Fruit fly (Drosophila melanogaster) whole organism, adult: ENCODE data around the gene ouib.

Experiments used
- CG14711 ChIP-seq: fragments of 200-800 bp; sonication (Bioruptor generic); optimal IDR thresholded peaks from 2 replicates; lab custom pipeline; 2018; ENCODE audit warnings: missing biosample characterization, mild to moderate bottlenecking, missing genetic modification characterization, moderate library complexity
- CG33017 ChIP-seq: fragments of 200-800 bp; sonication (Bioruptor generic); optimal IDR thresholded peaks from 2 replicates; lab custom pipeline; 2018; ENCODE audit warnings: missing biosample characterization, mild to moderate bottlenecking, missing genetic modification characterization, moderate library complexity
- CG5204 ChIP-seq: fragments of 200-800 bp; sonication (Bioruptor generic); optimal IDR thresholded peaks from 2 replicates; lab custom pipeline; 2016; ENCODE audit warnings: missing biosample characterization, missing genetic modification characterization
- CG7045 ChIP-seq: fragments of 200-800 bp; sonication (Bioruptor generic); optimal IDR thresholded peaks from 2 replicates; lab custom pipeline; 2017; ENCODE audit warnings: missing biosample characterization, mild to moderate bottlenecking, missing genetic modification characterization
- CG7101 ChIP-seq: fragments of 200-800 bp; sonication (Bioruptor generic); optimal IDR thresholded peaks from 2 replicates; lab custom pipeline; 2018; ENCODE audit warnings: missing biosample characterization, mild to moderate bottlenecking, missing genetic modification characterization, moderate library complexity
- Clk ChIP-seq: fragments of 200-800 bp; sonication (Bioruptor generic); optimal IDR thresholded peaks from 2 replicates; lab custom pipeline; 2017; ENCODE audit warnings: missing biosample characterization, missing genetic modification characterization
- Crg-1 ChIP-seq: fragments of 200-800 bp; sonication (Bioruptor generic); optimal IDR thresholded peaks from 2 replicates; lab custom pipeline; 2016; ENCODE audit warnings: missing biosample characterization, missing genetic modification characterization
- Hr96 ChIP-seq: fragments of 200-800 bp; sonication (Bioruptor generic); optimal IDR thresholded peaks from 2 replicates; lab custom pipeline; 2016; ENCODE audit warnings: missing biosample characterization, missing genetic modification characterization
- bab1 ChIP-seq: fragments of 200-800 bp; sonication (Bioruptor generic); optimal IDR thresholded peaks from 3 replicates; lab custom pipeline; 2019; ENCODE audit warnings: missing biosample characterization, mild to moderate bottlenecking, missing genetic modification characterization, moderate library complexity
- cnc ChIP-seq, 2 experiments: fragments of >200 bp; optimal IDR thresholded peaks; 2 replicates each; lab custom pipeline; 2017
- kay ChIP-seq: fragments of 200-800 bp; sonication (Bioruptor generic); peaks from one replicate; lab custom pipeline; 2016; ENCODE audit warnings: missing biosample characterization, missing genetic modification characterization, borderline replicate concordance
- ovo ChIP-seq: fragments of 200-800 bp; sonication (Bioruptor generic); optimal IDR thresholded peaks from 2 replicates; lab custom pipeline; 2016; ENCODE audit warnings: missing biosample characterization, missing genetic modification characterization
- tj ChIP-seq: fragments of 200-800 bp; sonication (Bioruptor generic); optimal IDR thresholded peaks from 3 replicates; lab custom pipeline; 2017; ENCODE audit warnings: missing biosample characterization, mild to moderate bottlenecking, missing genetic modification characterization, moderate library complexity

- no peak for TF ChIP-seq bab1 (GFP tag; lab: Kevin White, UChicago)
- no peak for TF ChIP-seq kay
- TF ChIP-seq ovo (GFP tag; lab: Kevin White, UChicago), result no peak
- TF ChIP-seq Crg-1 (GFP tag; lab: Kevin White, UChicago), result no peak
- TF ChIP-seq CG7045, result no peak
- no peak for TF ChIP-seq Clk (GFP tag; lab: Kevin White, UChicago)
- no peak for TF ChIP-seq CG33017 (tag; lab: Kevin White, UChicago)
- no peak for TF ChIP-seq Hr96 (GFP tag; lab: Kevin White, UChicago)
- no peak for TF ChIP-seq cnc (optimal IDR thresholded peaks at IDR 0.05; lab: Kevin White, UChicago)
- no peak for TF ChIP-seq CG7101 (tag; lab: Kevin White, UChicago)
- TF ChIP-seq CG5204 (GFP tag; lab: Kevin White, UChicago), result no peak
- TF ChIP-seq tj (GFP tag; lab: Kevin White, UChicago), result no peak
- no peak for TF ChIP-seq CG14711 (tag; lab: Kevin White, UChicago)
Measured at dm6 chr3R:8701197-8701596, 24.1 kb upstream of the ouib start.
